Fruit fly (Drosophila melanogaster): ENCODE measurements around the gene mod.

DNA sequence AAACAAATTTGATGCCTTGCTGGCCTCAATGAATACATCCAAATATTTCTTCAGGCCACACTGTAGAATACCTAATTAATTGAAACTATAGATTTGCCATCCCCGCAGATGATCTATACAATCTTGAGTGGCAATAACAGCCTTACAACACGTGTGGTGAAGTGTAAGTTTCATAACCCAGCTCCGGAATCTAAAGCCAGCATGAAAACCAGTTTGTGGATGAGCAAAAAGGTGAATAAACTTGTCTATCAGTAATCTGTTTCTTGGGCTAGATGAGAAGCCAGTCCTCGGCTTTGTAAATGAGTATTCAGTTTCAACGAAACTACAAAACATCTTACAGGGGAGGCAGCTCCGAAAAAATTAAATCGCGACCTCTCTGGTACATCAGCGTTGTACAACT is 29.8 kb upstream of the mod start:
- TF ChIP-seq CTCF (optimal IDR thresholded peaks at IDR 0.05) (no peak), CG8478 (optimal IDR thresholded peaks at IDR 0.05) (no peak)
